Worm (Caenorhabditis elegans): Measurements from ENCODE around the gene F40A3.1.

- TF ChIP-seq fos-1 (tag; optimal IDR thresholded peaks at IDR 0.05) (no peak), nhr-76 (tag; optimal IDR thresholded peaks at IDR 0.05) (no peak), ceh-28 (tag; optimal IDR thresholded peaks at IDR 0.05) (no peak), lin-39 (tag; optimal IDR thresholded peaks at IDR 0.05) (no peak), nhr-237 (tag; optimal IDR thresholded peaks at IDR 0.05) (no peak), skn-1 (tag; optimal IDR thresholded peaks at IDR 0.05) (no peak), nhr-77 (tag; optimal IDR thresholded peaks at IDR 0.05) (no peak), unc-62 (GFP tag; optimal IDR thresholded peaks at IDR 0.05) (no peak), nhr-23 (tag; optimal IDR thresholded peaks at IDR 0.05) (no peak), nfya-1 (tag; optimal IDR thresholded peaks at IDR 0.05; ENCODE audit: insufficient read depth) (no peak), lin-15B (tag; optimal IDR thresholded peaks at IDR 0.05) (no peak), mdl-1 (tag; optimal IDR thresholded peaks at IDR 0.05) (no peak), elt-3 (tag; optimal IDR thresholded peaks at IDR 0.05) (no peak)
Observed at ce11 chrV:7928660-7929059, 37.3 kb downstream of the F40A3.1 start, which contains the start of gene srsx-5.
